Worm (Caenorhabditis elegans): Measurements from ENCODE around the gene osta-2.

ce11 chrII:5660155-5660554, 47.3 kb upstream of the osta-2 start:
- TF ChIP-seq zag-1 (tag; optimal IDR thresholded peaks at IDR 0.05) (no peak), ztf-11 (tag; optimal IDR thresholded peaks at IDR 0.05) (no peak), mep-1 (tag; optimal IDR thresholded peaks at IDR 0.05) (no peak), aha-1 (tag; optimal IDR thresholded peaks at IDR 0.05) (no peak), ceh-82 (tag; optimal IDR thresholded peaks at IDR 0.05) (no peak), sox-4 (tag; optimal IDR thresholded peaks at IDR 0.05) (no peak), unc-86 (tag; optimal IDR thresholded peaks at IDR 0.05) (no peak), snpc-4 (tag; optimal IDR thresholded peaks at IDR 0.05) (no peak), nhr-11 (tag; optimal IDR thresholded peaks at IDR 0.05) (no peak), zip-4 (GFP tag; optimal IDR thresholded peaks at IDR 0.05) (no peak), pqm-1 (tag; optimal IDR thresholded peaks at IDR 0.05) (no peak), dsc-1 (tag; optimal IDR thresholded peaks at IDR 0.05) (no peak), rnt-1 (tag; optimal IDR thresholded peaks at IDR 0.05) (no peak)
